Worm (Caenorhabditis elegans) whole organism, L3 larva: Measurements from ENCODE around the gene ZK1193.2.

Source experiments
- skn-1 ChIP-seq: fragments of 150-350 bp; optimal IDR thresholded peaks from 2 replicates; lab custom pipeline; 2014; ENCODE audit warnings: missing biosample characterization, missing genetic modification characterization
- zag-1 ChIP-seq: fragments of 150-350 bp; optimal IDR thresholded peaks from 2 replicates; lab custom pipeline; 2014; ENCODE audit warnings: missing biosample characterization, missing genetic modification characterization

DNA sequence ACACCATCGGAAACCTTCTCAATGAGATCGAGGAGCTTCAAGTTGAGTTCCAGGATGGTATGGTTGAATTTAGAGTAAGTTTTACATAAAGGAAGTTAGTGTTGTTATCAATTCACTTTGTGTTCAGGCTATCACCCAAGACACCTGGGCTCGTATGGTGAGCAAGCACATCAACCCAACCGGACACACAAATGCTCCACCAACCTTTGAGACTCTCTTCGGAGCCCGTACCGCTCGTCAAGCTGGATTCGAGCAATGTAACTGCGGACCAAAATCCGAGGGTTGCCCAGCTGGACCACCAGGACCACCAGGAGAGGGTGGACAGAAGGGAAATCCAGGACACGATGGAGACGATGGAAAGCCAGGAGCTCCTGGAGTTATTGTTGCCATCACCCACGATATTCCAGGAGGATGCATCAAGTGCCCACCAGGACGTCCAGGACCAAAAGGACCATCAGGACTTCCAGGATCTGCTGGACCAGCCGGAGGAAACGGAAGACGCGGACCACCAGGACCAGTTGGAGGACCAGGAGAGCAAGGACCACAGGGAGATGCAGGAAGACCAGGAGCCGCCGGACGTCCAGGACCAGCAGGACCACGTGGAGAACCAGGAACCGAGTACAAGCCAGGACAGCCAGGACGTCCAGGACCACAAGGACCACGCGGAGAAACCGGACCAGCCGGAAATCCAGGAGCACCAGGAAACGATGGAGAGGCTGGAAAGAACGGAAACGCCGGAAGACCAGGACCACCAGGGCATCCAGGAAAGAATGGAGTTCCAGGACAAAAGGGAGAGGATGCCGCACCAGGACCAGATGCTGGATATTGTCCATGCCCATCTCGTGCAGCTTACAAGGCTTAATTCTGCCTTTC lies 3.4 kb downstream of the ZK1193.2 start:
- TF ChIP-seq skn-1 (tag; lab: Kevin White, UChicago) (no peak), zag-1 (no peak)
